Worm (Caenorhabditis elegans): ENCODE results near the gene R04D3.2.

DNA sequence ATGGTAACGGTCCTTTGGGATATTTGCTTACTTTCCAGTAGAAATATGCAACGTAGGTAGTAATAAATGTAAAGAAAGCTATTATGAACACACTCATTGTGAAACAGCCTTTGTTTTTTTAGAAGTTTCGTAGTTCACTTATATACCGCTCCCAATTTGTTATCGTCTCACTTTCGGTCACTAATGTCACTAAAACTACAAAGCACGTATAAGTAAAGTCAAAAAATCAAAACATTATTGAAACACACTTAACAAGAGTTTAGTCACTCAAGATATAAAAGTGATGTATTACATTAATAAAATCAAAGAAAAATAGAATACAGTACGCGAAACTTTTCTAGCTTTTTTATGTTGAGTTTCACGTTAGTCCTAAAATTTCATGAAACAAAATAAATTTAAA is 12.3 kb downstream of the R04D3.2 start, which contains the start of gene cyp-14A3:
- TF ChIP-seq lsy-2 (tag; optimal IDR thresholded peaks at IDR 0.05) = no peak
- no peak for TF ChIP-seq Y5F2A.4 (GFP tag; optimal IDR thresholded peaks at IDR 0.05)
- TF ChIP-seq ztf-7 (tag; optimal IDR thresholded peaks at IDR 0.05) = no peak
- TF ChIP-seq hmg-1.1 (GFP tag; IDR thresholded peaks at IDR 0.05) = no peak
